Worm (Caenorhabditis elegans) whole organism, L1 larva: ENCODE measurements around the gene T13H5.1.

Experiments
- blmp-1 ChIP-seq: fragments of 150-350 bp; optimal IDR thresholded peaks from 2 replicates; lab custom pipeline; 2014; ENCODE audit warnings: missing biosample characterization, missing genetic modification characterization
- ceh-82 ChIP-seq, 3 experiments: fragments of 150-350 bp in 1 of 3; sonication (generic microtip) in 2 of 3; optimal IDR thresholded peaks; 2 replicates each; lab custom pipeline; 2014 to 2017; ENCODE audit warnings: missing biosample characterization in 3 of 3, missing genetic modification characterization in 3 of 3
- hlh-17 ChIP-seq: fragments of 200-800 bp; sonication (Bioruptor generic); optimal IDR thresholded peaks from 2 replicates; lab custom pipeline; 2018; ENCODE audit warnings: missing genetic modification characterization, mild to moderate bottlenecking, missing compliant biosample characterization, moderate library complexity, borderline replicate concordance
- nhr-47 ChIP-seq: sonication (generic microtip); optimal IDR thresholded peaks from 2 replicates; lab custom pipeline; 2016; ENCODE audit warnings: mild to moderate bottlenecking, missing genetic modification characterization, moderate library complexity, missing compliant biosample characterization
- nhr-90 ChIP-seq: sonication (generic microtip); optimal IDR thresholded peaks from 2 replicates; lab custom pipeline; 2016; ENCODE audit warnings: mild to moderate bottlenecking, missing genetic modification characterization, missing compliant biosample characterization; ENCODE audit not compliant: poor library complexity
- pag-3 ChIP-seq: sonication (generic microtip); optimal IDR thresholded peaks from 2 replicates; lab custom pipeline; 2017; ENCODE audit warnings: missing genetic modification characterization, mild to moderate bottlenecking, missing compliant biosample characterization, antibody characterized with exemption, borderline replicate concordance; ENCODE audit not compliant: insufficient read depth
- ztf-11 ChIP-seq, 2 experiments: sonication (generic microtip); optimal IDR thresholded peaks; 2 replicates each; lab custom pipeline; 2016 to 2017; ENCODE audit warnings: missing genetic modification characterization in 2 of 2, missing biosample characterization in 1 of 2, missing compliant biosample characterization in 1 of 2

DNA sequence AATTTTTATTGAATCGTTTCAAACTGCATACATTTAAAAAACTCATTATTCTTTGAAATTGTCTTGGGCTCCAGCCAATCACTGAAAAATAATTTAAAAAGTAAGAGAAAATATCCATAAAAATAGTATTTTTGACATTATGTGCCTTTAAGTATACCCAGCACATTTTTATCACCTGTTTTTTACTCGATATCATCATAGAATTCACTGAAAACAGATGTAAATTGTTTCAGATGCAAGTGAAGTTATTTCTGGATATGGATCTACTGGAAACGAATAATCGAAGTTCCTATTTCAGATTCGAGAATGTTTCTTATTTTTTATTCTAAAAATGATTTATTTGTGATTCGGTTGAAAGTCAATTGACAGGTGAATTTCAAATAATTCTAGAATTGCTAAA is 45.7 kb upstream of the T13H5.1 start:
- TF ChIP-seq pag-3 (no peak), hlh-17 (GFP tag; lab: Kevin White, UChicago) (no peak), ztf-11 (tag; optimal IDR thresholded peaks at IDR 0.05; lab: Kevin White, UChicago) (no peak), ceh-82 (tag; optimal IDR thresholded peaks at IDR 0.05; lab: Kevin White, UChicago) (no peak), nhr-47 (tag; lab: Kevin White, UChicago) (no peak), nhr-90 (tag; lab: Kevin White, UChicago) (no peak), blmp-1 (tag; lab: Kevin White, UChicago) (no peak)
